Fruit fly (Drosophila melanogaster) whole organism, prepupa: ENCODE measurements around the gene CG32295.
A peak's percentile ranks its signal among the peaks of the same experiment; 100 is the strongest.

Experiments
- CG10631 ChIP-seq: fragments of 200-800 bp; sonication (Bioruptor generic); optimal IDR thresholded peaks from 2 replicates; lab custom pipeline; 2016; ENCODE audit warnings: missing biosample characterization, missing genetic modification characterization
- CG11294 ChIP-seq: fragments of 200-800 bp; sonication (Bioruptor generic); IDR thresholded peaks from 2 replicates; pipeline ENCODE4 v1.3.6; 2022; ENCODE audit warnings: missing biosample characterization, missing genetic modification characterization
- CG11762 ChIP-seq: fragments of 200-800 bp; sonication (Bioruptor generic); optimal IDR thresholded peaks from 3 replicates; lab custom pipeline; 2016; ENCODE audit warnings: missing biosample characterization, missing genetic modification characterization; ENCODE audit not compliant: insufficient read depth
- CG11902 ChIP-seq: fragments of 200-800 bp; sonication (Bioruptor generic); optimal IDR thresholded peaks from 3 replicates; lab custom pipeline; 2016; ENCODE audit warnings: missing biosample characterization, missing genetic modification characterization
- CG15336 ChIP-seq: fragments of 200-800 bp; sonication (Bioruptor generic); IDR thresholded peaks from 2 replicates; pipeline ENCODE4 v1.3.6; 2022; ENCODE audit warnings: missing biosample characterization, missing genetic modification characterization
- CG1621 ChIP-seq: fragments of 200-800 bp; sonication (Bioruptor generic); optimal IDR thresholded peaks from 3 replicates; lab custom pipeline; 2018; ENCODE audit warnings: missing biosample characterization, mild to moderate bottlenecking, missing genetic modification characterization
- CG16779 ChIP-seq: fragments of 200-800 bp; sonication (Bioruptor generic); optimal IDR thresholded peaks from 3 replicates; lab custom pipeline; 2017; ENCODE audit warnings: missing biosample characterization, mild to moderate bottlenecking, missing genetic modification characterization
- CG3032 ChIP-seq: fragments of 200-800 bp; optimal IDR thresholded peaks from 2 replicates; lab custom pipeline; 2019; ENCODE audit warnings: missing biosample characterization, mild to moderate bottlenecking, missing genetic modification characterization, moderate library complexity
- CG31627 ChIP-seq: fragments of 200-800 bp; sonication (Bioruptor generic); optimal IDR thresholded peaks from 3 replicates; lab custom pipeline; 2016; ENCODE audit warnings: missing biosample characterization, missing genetic modification characterization
- CG32006 ChIP-seq: fragments of 200-800 bp; sonication (Bioruptor generic); optimal IDR thresholded peaks from 3 replicates; lab custom pipeline; 2017; ENCODE audit warnings: missing biosample characterization, mild to moderate bottlenecking, missing genetic modification characterization
- CG34406 ChIP-seq: fragments of 200-800 bp; sonication (Bioruptor generic); optimal IDR thresholded peaks from 3 replicates; lab custom pipeline; 2016; ENCODE audit warnings: missing biosample characterization, missing genetic modification characterization
- CG3919 ChIP-seq: fragments of 200-800 bp; sonication (Bioruptor generic); optimal IDR thresholded peaks from 3 replicates; lab custom pipeline; 2016; ENCODE audit warnings: missing biosample characterization, missing genetic modification characterization
- CG6163 ChIP-seq: fragments of 200-800 bp; sonication (Bioruptor generic); IDR thresholded peaks from 3 replicates; pipeline ENCODE4 v1.3.6; 2022; ENCODE audit warnings: missing biosample characterization, missing genetic modification characterization
- CG6276 ChIP-seq: fragments of 200-800 bp; sonication (Bioruptor generic); optimal IDR thresholded peaks from 2 replicates; lab custom pipeline; 2017; ENCODE audit warnings: missing biosample characterization, mild to moderate bottlenecking, missing genetic modification characterization
- CG6792 ChIP-seq: fragments of 200-800 bp; sonication (Bioruptor generic); optimal IDR thresholded peaks from 3 replicates; lab custom pipeline; 2016; ENCODE audit warnings: missing biosample characterization, missing genetic modification characterization
- CG6808 ChIP-seq: fragments of 200-800 bp; sonication (Bioruptor generic); optimal IDR thresholded peaks from 3 replicates; lab custom pipeline; 2017; ENCODE audit warnings: missing biosample characterization, missing genetic modification characterization, mild to moderate bottlenecking, moderate library complexity, missing genetic modification reagents
- CG7368 ChIP-seq: fragments of 200-800 bp; sonication (Bioruptor generic); optimal IDR thresholded peaks from 3 replicates; lab custom pipeline; 2016; ENCODE audit warnings: missing biosample characterization, missing genetic modification characterization
- CG8119 ChIP-seq: fragments of 200-800 bp; sonication (Bioruptor generic); IDR thresholded peaks from 3 replicates; pipeline ENCODE4 v1.3.6; 2022; ENCODE audit warnings: missing biosample characterization, missing genetic modification characterization
- CG8319 ChIP-seq: fragments of 200-800 bp; sonication (Bioruptor generic); optimal IDR thresholded peaks from 3 replicates; lab custom pipeline; 2016; ENCODE audit warnings: missing biosample characterization, missing genetic modification characterization
- CG8632 ChIP-seq: fragments of 200-800 bp; sonication (Bioruptor generic); optimal IDR thresholded peaks from 3 replicates; lab custom pipeline; 2016; ENCODE audit warnings: missing biosample characterization, missing genetic modification characterization
- CG9139 ChIP-seq: fragments of 200-800 bp; sonication (Bioruptor generic); optimal IDR thresholded peaks from 3 replicates; lab custom pipeline; 2017; ENCODE audit warnings: missing biosample characterization, mild to moderate bottlenecking, missing genetic modification characterization
- Eip78C ChIP-seq: fragments of 200-800 bp; sonication (Bioruptor generic); peaks from one replicate; lab custom pipeline; 2016; ENCODE audit warnings: missing biosample characterization, missing genetic modification characterization
- Eip93F ChIP-seq: fragments of 200-800 bp; sonication (Bioruptor generic); optimal IDR thresholded peaks from 2 replicates; lab custom pipeline; 2016; ENCODE audit warnings: missing biosample characterization, mild to moderate bottlenecking, missing genetic modification characterization
- Ets21C ChIP-seq: fragments of 200-800 bp; sonication (Bioruptor generic); optimal IDR thresholded peaks from 3 replicates; lab custom pipeline; 2016; ENCODE audit warnings: missing biosample characterization, missing genetic modification characterization
- Ets96B ChIP-seq: fragments of 200-800 bp; optimal IDR thresholded peaks from 2 replicates; lab custom pipeline; 2019; ENCODE audit warnings: missing biosample characterization, mild to moderate bottlenecking, missing genetic modification characterization, moderate library complexity
- Hr38 ChIP-seq: sonication (Bioruptor generic); optimal IDR thresholded peaks from 2 replicates; lab custom pipeline; 2016; ENCODE audit warnings: missing biosample characterization, missing genetic modification characterization
- Lpt ChIP-seq: fragments of 200-800 bp; sonication (Bioruptor generic); optimal IDR thresholded peaks from 3 replicates; lab custom pipeline; 2016; ENCODE audit warnings: missing biosample characterization, missing genetic modification characterization
- OdsH ChIP-seq: fragments of 200-800 bp; sonication (Bioruptor generic); optimal IDR thresholded peaks from 3 replicates; lab custom pipeline; 2016; ENCODE audit warnings: missing biosample characterization, missing genetic modification characterization
- Smox ChIP-seq: fragments of 200-800 bp; sonication (Bioruptor generic); optimal IDR thresholded peaks from 3 replicates; lab custom pipeline; 2016; ENCODE audit warnings: missing biosample characterization, missing genetic modification characterization
- Sox102F ChIP-seq: fragments of 200-800 bp; sonication (Bioruptor generic); optimal IDR thresholded peaks from 2 replicates; lab custom pipeline; 2016; ENCODE audit warnings: missing biosample characterization, mild to moderate bottlenecking, missing genetic modification characterization
- Sox14 ChIP-seq: fragments of 200-800 bp; sonication (Bioruptor generic); optimal IDR thresholded peaks from 3 replicates; lab custom pipeline; 2016; ENCODE audit warnings: missing biosample characterization, missing genetic modification characterization
- Sox15 ChIP-seq: fragments of 200-800 bp; sonication (Bioruptor generic); optimal IDR thresholded peaks from 3 replicates; lab custom pipeline; 2016; ENCODE audit warnings: missing biosample characterization, missing genetic modification characterization
- achi ChIP-seq: fragments of 200-800 bp; sonication (Bioruptor generic); optimal IDR thresholded peaks from 3 replicates; lab custom pipeline; 2016; ENCODE audit warnings: missing biosample characterization, missing genetic modification characterization
- cyc ChIP-seq: fragments of 200-800 bp; sonication (Bioruptor generic); optimal IDR thresholded peaks from 3 replicates; lab custom pipeline; 2016; ENCODE audit warnings: missing biosample characterization, missing genetic modification characterization
- dac ChIP-seq: fragments of 200-800 bp; sonication (Bioruptor generic); optimal IDR thresholded peaks from 2 replicates; lab custom pipeline; 2017; ENCODE audit warnings: missing biosample characterization, mild to moderate bottlenecking, missing genetic modification characterization
- dsx ChIP-seq: fragments of 200-800 bp; optimal IDR thresholded peaks from 3 replicates; lab custom pipeline; 2019; ENCODE audit warnings: missing biosample characterization, mild to moderate bottlenecking, missing genetic modification characterization, moderate library complexity; ENCODE audit not compliant: poor library complexity, severe bottlenecking
- esn ChIP-seq: fragments of 200-800 bp; sonication (Bioruptor generic); optimal IDR thresholded peaks from 2 replicates; lab custom pipeline; 2016; ENCODE audit warnings: missing biosample characterization, mild to moderate bottlenecking, missing genetic modification characterization, moderate library complexity
- fd59A ChIP-seq: fragments of 200-800 bp; sonication (Bioruptor generic); optimal IDR thresholded peaks from 2 replicates; lab custom pipeline; 2017; ENCODE audit warnings: missing biosample characterization, mild to moderate bottlenecking, missing genetic modification characterization, missing genetic modification reagents
- fd85E ChIP-seq: fragments of 200-800 bp; sonication (Bioruptor generic); optimal IDR thresholded peaks from 3 replicates; lab custom pipeline; 2016; ENCODE audit warnings: missing biosample characterization, missing genetic modification characterization
- lz ChIP-seq: fragments of 200-800 bp; sonication (Bioruptor generic); optimal IDR thresholded peaks from 3 replicates; lab custom pipeline; 2016; ENCODE audit warnings: missing biosample characterization, missing genetic modification characterization
- net ChIP-seq: fragments of 200-800 bp; sonication (Bioruptor generic); optimal IDR thresholded peaks from 3 replicates; lab custom pipeline; 2016; ENCODE audit warnings: missing biosample characterization, missing genetic modification characterization
- pdm3 ChIP-seq: fragments of 200-800 bp; sonication (Bioruptor generic); optimal IDR thresholded peaks from 3 replicates; lab custom pipeline; 2016; ENCODE audit warnings: missing biosample characterization, missing genetic modification characterization
- salr ChIP-seq, 2 experiments: fragments of 200-800 bp; sonication (Bioruptor generic); optimal IDR thresholded peaks; 3 replicates each; lab custom pipeline; 2016 to 2018; ENCODE audit warnings: missing biosample characterization in 2 of 2, missing genetic modification characterization in 2 of 2, mild to moderate bottlenecking in 1 of 2
- ss ChIP-seq, 2 experiments: fragments of 200-800 bp; sonication (Bioruptor generic); optimal IDR thresholded peaks; 2 replicates in 1 of 2; 3 replicates in 1 of 2; lab custom pipeline; 2017 to 2018; ENCODE audit warnings: mild to moderate bottlenecking in 2 of 2, missing biosample characterization in 2 of 2, missing genetic modification characterization in 2 of 2, moderate library complexity in 1 of 2
- topi ChIP-seq: fragments of 200-800 bp; sonication (Bioruptor generic); optimal IDR thresholded peaks from 3 replicates; lab custom pipeline; 2016; ENCODE audit warnings: missing biosample characterization, missing genetic modification characterization

CG32295 gene

DNA sequence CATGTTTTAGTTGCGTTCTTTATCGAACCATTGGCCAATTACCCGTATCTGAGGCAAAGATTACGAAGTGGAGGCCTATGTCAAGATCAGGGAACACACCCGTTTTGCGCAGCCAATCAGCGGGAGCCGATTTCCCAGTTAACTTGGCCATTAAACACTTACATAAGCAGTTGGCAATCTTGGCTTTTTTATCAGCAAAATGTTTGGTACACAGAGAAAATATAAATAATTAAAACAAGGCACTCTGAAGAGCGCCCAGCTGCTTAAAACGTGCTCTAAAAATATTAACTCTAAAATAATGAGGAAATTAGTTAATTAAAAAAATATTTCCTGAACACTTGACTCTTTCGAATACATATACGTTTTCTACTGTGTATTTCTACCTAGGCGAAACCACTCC is 25.0 kb downstream of the CG32295 start (continued):
- TF ChIP-seq CG8119 (GFP tag; lab: Robert Waterston, UW) (peak; percentile 13; the same call in 1 of the 3 replicates), CG6163 (GFP tag; lab: Robert Waterston, UW) (peak; percentile 52), achi (GFP tag; lab: Kevin White, UChicago) (peak; percentile 35), CG11902 (GFP tag; lab: Kevin White, UChicago) (peak; percentile 15), dac (GFP tag; lab: Kevin White, UChicago) (no peak), Smox (GFP tag; lab: Kevin White, UChicago) (peak; percentile 49), CG9139 (no peak), OdsH (peak; percentile 54), CG10631 (GFP tag; lab: Kevin White, UChicago) (peak; percentile 22), CG8632 (GFP tag; lab: Kevin White, UChicago) (peak; percentile 45), Eip93F (GFP tag; lab: Kevin White, UChicago) (no peak), fd59A (GFP tag; lab: Kevin White, UChicago) (no peak), lz (GFP tag; lab: Kevin White, UChicago) (peak; percentile 19), salr (GFP tag; optimal IDR thresholded peaks at IDR 0.05; lab: Kevin White, UChicago) (no peak), CG11762 (GFP tag; lab: Kevin White, UChicago) (peak; percentile 30), Lpt (GFP tag; lab: Kevin White, UChicago) (no peak), Sox15 (GFP tag; lab: Kevin White, UChicago) (no peak), CG3919 (peak; percentile 42), CG3032 (peak; percentile 34), CG1621 (tag; lab: Kevin White, UChicago) (no peak), CG31627 (GFP tag; lab: Kevin White, UChicago) (peak; percentile 36), CG6276 (no peak), Sox14 (GFP tag; lab: Kevin White, UChicago) (peak; percentile 18), CG8319 (GFP tag; lab: Kevin White, UChicago) (peak; percentile 31), esn (GFP tag; lab: Kevin White, UChicago) (peak; percentile 68), cyc (GFP tag; lab: Kevin White, UChicago) (peak; percentile 37), CG11294 (GFP tag; lab: Robert Waterston, UW) (no peak)

DNA sequence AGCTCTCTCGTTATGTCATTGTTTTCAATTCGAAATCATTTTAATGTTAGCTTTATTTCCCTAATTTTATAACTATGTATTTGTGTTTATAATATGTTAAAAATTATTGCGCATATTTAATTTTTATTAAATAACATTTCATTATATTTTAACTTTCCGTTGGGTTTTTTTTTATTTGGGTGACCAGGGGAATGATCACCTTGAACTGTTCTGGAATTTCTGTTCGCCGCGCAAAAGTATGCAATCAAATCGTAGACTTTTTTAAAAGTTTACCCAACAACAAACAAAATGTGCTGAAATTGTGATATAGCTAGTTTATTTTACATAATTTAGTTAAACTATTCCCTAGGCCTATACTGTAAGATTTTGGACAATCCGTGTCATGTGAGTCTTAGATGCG is 27.7 kb downstream of the CG32295 start:
- no peak for TF ChIP-seq CG6792 (GFP tag; lab: Kevin White, UChicago)

DNA sequence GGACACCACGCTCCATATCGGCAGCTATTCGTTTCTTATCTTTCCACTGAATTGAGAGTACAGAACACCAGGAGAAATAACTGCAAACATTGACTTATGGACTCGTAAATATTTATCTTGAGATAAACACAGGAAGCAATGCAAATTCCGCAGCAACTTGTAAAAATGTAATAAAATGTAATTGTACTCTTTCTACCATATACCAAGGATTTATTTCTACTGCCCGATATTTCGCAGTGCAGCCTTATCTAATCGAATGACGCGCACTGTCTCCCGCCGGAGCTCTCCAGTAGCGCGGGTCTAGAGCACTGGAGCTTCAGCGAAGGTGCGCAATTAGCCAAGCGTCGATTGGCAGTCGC is 32.6 kb downstream of the CG32295 start:
- TF ChIP-seq OdsH (peak; percentile 83), achi (GFP tag; lab: Kevin White, UChicago) (peak; percentile 81), dsx (GFP tag; lab: Kevin White, UChicago) (peak; percentile 75), fd85E (GFP tag; lab: Kevin White, UChicago) (peak; percentile 78), esn (GFP tag; lab: Kevin White, UChicago) (peak; percentile 93), dac (GFP tag; lab: Kevin White, UChicago) (peak; percentile 51), topi (GFP tag; lab: Kevin White, UChicago) (peak; percentile 95), Sox102F (peak; percentile 86), salr (GFP tag; optimal IDR thresholded peaks at IDR 0.05; lab: Kevin White, UChicago) (peak; percentile 54 to 58), CG10631 (GFP tag; lab: Kevin White, UChicago) (peak; percentile 77), CG3032 (peak; percentile 71), CG7368 (GFP tag; lab: Kevin White, UChicago) (peak; percentile 92), CG6276 (peak; percentile 81), fd59A (GFP tag; lab: Kevin White, UChicago) (peak; percentile 40), Lpt (GFP tag; lab: Kevin White, UChicago) (peak; percentile 63), CG8632 (GFP tag; lab: Kevin White, UChicago) (peak; percentile 84), net (GFP tag; lab: Kevin White, UChicago) (peak; percentile 82), CG32006 (GFP tag; lab: Kevin White, UChicago) (peak; percentile 77), CG15336 (peak; percentile 84), CG1621 (tag; lab: Kevin White, UChicago) (peak; percentile 61), Ets96B (tag; lab: Kevin White, UChicago) (peak; percentile 88), CG34406 (GFP tag; lab: Kevin White, UChicago) (peak; percentile 89), CG16779 (peak; percentile 89), pdm3 (GFP tag; lab: Kevin White, UChicago) (peak; percentile 84), Ets21C (GFP tag; lab: Kevin White, UChicago) (peak; percentile 79), CG6808 (GFP tag; lab: Kevin White, UChicago) (peak; percentile 87), cyc (GFP tag; lab: Kevin White, UChicago) (peak; percentile 91), CG8119 (GFP tag; lab: Robert Waterston, UW) (peak; percentile 87), CG6792 (GFP tag; lab: Kevin White, UChicago) (peak; percentile 89), Hr38 (GFP tag; lab: Kevin White, UChicago) (no peak), Eip78C (peak; percentile 98), CG11294 (GFP tag; lab: Robert Waterston, UW) (peak; percentile 82), Eip93F (GFP tag; lab: Kevin White, UChicago) (peak; percentile 89), ss (GFP tag; optimal IDR thresholded peaks at IDR 0.05; lab: Kevin White, UChicago) (peak; percentile 86 to 93)
